Worm (Caenorhabditis elegans) whole organism, L4 larva: ENCODE measurements around the gene his-6.

Experiments used
- ama-1 ChIP-seq: fragments of 150-350 bp; optimal IDR thresholded peaks from 2 replicates; lab custom pipeline; 2014; ENCODE audit warnings: inconsistent platforms, mixed read lengths
- lin-13 ChIP-seq: fragments of 150-350 bp; optimal IDR thresholded peaks from 2 replicates; lab custom pipeline; 2014; ENCODE audit warnings: missing biosample characterization, missing genetic modification reagents, missing genetic modification characterization
- pha-4 ChIP-seq, 2 experiments: fragments of 150-350 bp in 1 of 2; fragments of 200-800 bp in 1 of 2; sonication (Bioruptor generic) in 1 of 2; IDR thresholded peaks in 1 of 2; optimal IDR thresholded peaks in 1 of 2; 2 replicates each; pipeline versions ENCODE4 v1.3.6 to Lab custom; 2014 to 2022; ENCODE audit warnings: missing genetic modification characterization in 2 of 2, missing genetic modification reagents in 2 of 2, missing biosample characterization in 1 of 2, missing compliant biosample characterization in 1 of 2
- zip-2 ChIP-seq: fragments of 150-350 bp; optimal IDR thresholded peaks from 2 replicates; lab custom pipeline; 2014; ENCODE audit warnings: missing biosample characterization, missing genetic modification characterization

- TF ChIP-seq lin-13 (GFP tag; lab: Kevin White, UChicago): no peak
- TF ChIP-seq ama-1 (lab: Kevin White, UChicago): no peak
- no peak for TF ChIP-seq zip-2
- TF ChIP-seq pha-4 (GFP tag; IDR thresholded peaks at IDR 0.05; lab: Robert Waterston, UW): peak; percentile 34; the same call in 1 of the 2 replicates
- TF ChIP-seq pha-4 (tag; optimal IDR thresholded peaks at IDR 0.05; lab: Kevin White, UChicago): no peak
Measured at ce11 chrV:8495106-8495505, 39.7 kb downstream of the his-6 start.
